Worm (Caenorhabditis elegans) whole organism, late embryonic: ENCODE data around the gene grd-2.
"Not testable (repeated sequence)": the region's sequence is repeated elsewhere in the genome, so short reads cannot be mapped to it uniquely, and the experiment has no call there.

Experiments used
- C38D4.7 ChIP-seq: fragments of 200-800 bp; sonication (Bioruptor generic); optimal IDR thresholded peaks from 2 replicates; lab custom pipeline; 2018; ENCODE audit warnings: mild to moderate bottlenecking, missing genetic modification characterization, moderate library complexity, missing compliant biosample characterization
- K02D7.2 ChIP-seq: sonication (generic microtip); optimal IDR thresholded peaks from 2 replicates; lab custom pipeline; 2017; ENCODE audit warnings: mild to moderate bottlenecking, missing genetic modification characterization, missing compliant biosample characterization
- K09A11.1 ChIP-seq: sonication (generic microtip); optimal IDR thresholded peaks from 2 replicates; lab custom pipeline; 2017; ENCODE audit warnings: antibody characterized with exemption, mild to moderate bottlenecking, missing genetic modification characterization, missing compliant biosample characterization; ENCODE audit not compliant: insufficient read depth
- Y22D7AL.16 ChIP-seq: sonication (generic microtip); optimal IDR thresholded peaks from 2 replicates; lab custom pipeline; 2016; ENCODE audit warnings: missing genetic modification characterization, missing compliant biosample characterization
- ceh-18 ChIP-seq: sonication (generic microtip); optimal IDR thresholded peaks from 2 replicates; lab custom pipeline; 2016; ENCODE audit warnings: missing genetic modification characterization, missing compliant biosample characterization
- ceh-2 ChIP-seq: sonication (generic microtip); optimal IDR thresholded peaks from 2 replicates; lab custom pipeline; 2016; ENCODE audit warnings: missing genotype, missing genetic modification characterization, missing compliant biosample characterization
- ceh-22 ChIP-seq: sonication (generic microtip); optimal IDR thresholded peaks from 2 replicates; lab custom pipeline; 2017; ENCODE audit warnings: missing biosample characterization, missing genetic modification characterization
- ceh-34 ChIP-seq: sonication (generic microtip); optimal IDR thresholded peaks from 2 replicates; lab custom pipeline; 2016; ENCODE audit warnings: mild to moderate bottlenecking, missing genetic modification characterization, missing compliant biosample characterization
- che-1 ChIP-seq: sonication (generic microtip); optimal IDR thresholded peaks from 2 replicates; lab custom pipeline; 2016; ENCODE audit warnings: mild to moderate bottlenecking, missing genetic modification characterization, missing compliant biosample characterization
- elt-4 ChIP-seq: sonication (generic microtip); optimal IDR thresholded peaks from 2 replicates; lab custom pipeline; 2016; ENCODE audit warnings: missing genetic modification characterization, missing compliant biosample characterization
- fkh-10 ChIP-seq: fragments of 150-350 bp; optimal IDR thresholded peaks from 2 replicates; lab custom pipeline; 2014; ENCODE audit warnings: missing biosample characterization, missing genetic modification reagents, missing genetic modification characterization
- gmeb-2 ChIP-seq: sonication (generic microtip); optimal IDR thresholded peaks from 2 replicates; lab custom pipeline; 2016; ENCODE audit warnings: missing genetic modification characterization, inconsistent platforms, missing compliant biosample characterization
- hlh-30 ChIP-seq: sonication (generic microtip); optimal IDR thresholded peaks from 2 replicates; lab custom pipeline; 2017; ENCODE audit warnings: antibody characterized with exemption, missing genetic modification characterization, missing compliant biosample characterization; ENCODE audit not compliant: insufficient read depth
- hlh-6 ChIP-seq: sonication (generic microtip); optimal IDR thresholded peaks from 2 replicates; lab custom pipeline; 2016; ENCODE audit warnings: missing genotype, missing genetic modification characterization, missing compliant biosample characterization
- hlh-8 ChIP-seq: sonication (generic microtip); optimal IDR thresholded peaks from 2 replicates; lab custom pipeline; 2016; ENCODE audit warnings: missing genotype, missing genetic modification characterization, missing compliant biosample characterization
- madf-2 ChIP-seq: sonication (generic microtip); optimal IDR thresholded peaks from 2 replicates; lab custom pipeline; 2017; ENCODE audit warnings: missing genetic modification characterization, missing compliant biosample characterization
- mec-3 ChIP-seq: sonication (generic microtip); optimal IDR thresholded peaks from 2 replicates; lab custom pipeline; 2016; ENCODE audit warnings: borderline replicate concordance, missing genetic modification characterization, missing compliant biosample characterization
- nhr-11 ChIP-seq: fragments of 150-350 bp; optimal IDR thresholded peaks from 2 replicates; lab custom pipeline; 2014; ENCODE audit warnings: missing biosample characterization, missing genetic modification characterization
- nhr-232 ChIP-seq: sonication (generic microtip); optimal IDR thresholded peaks from 2 replicates; lab custom pipeline; 2016; ENCODE audit warnings: missing genetic modification characterization, missing compliant biosample characterization
- odd-2 ChIP-seq: sonication (generic microtip); optimal IDR thresholded peaks from 2 replicates; lab custom pipeline; 2017; ENCODE audit warnings: antibody characterized with exemption, mild to moderate bottlenecking, missing genetic modification characterization, missing compliant biosample characterization
- pat-9 ChIP-seq: fragments of 200-800 bp; sonication (Bioruptor generic); optimal IDR thresholded peaks from 2 replicates; lab custom pipeline; 2018; ENCODE audit warnings: mild to moderate bottlenecking, missing genetic modification characterization, moderate library complexity, missing compliant biosample characterization
- pha-2 ChIP-seq: sonication (generic microtip); optimal IDR thresholded peaks from 2 replicates; lab custom pipeline; 2017; ENCODE audit warnings: mild to moderate bottlenecking, missing genetic modification characterization, missing compliant biosample characterization
- pha-4 ChIP-seq: fragments of 150-350 bp; optimal IDR thresholded peaks from 2 replicates; lab custom pipeline; 2018; ENCODE audit warnings: missing biosample characterization, missing genetic modification reagents, missing genetic modification characterization
- pros-1 ChIP-seq: fragments of 150-350 bp; optimal IDR thresholded peaks from 2 replicates; lab custom pipeline; 2014; ENCODE audit warnings: missing biosample characterization, missing genetic modification reagents, missing genetic modification characterization
- ref-2 ChIP-seq: sonication (generic microtip); optimal IDR thresholded peaks from 2 replicates; lab custom pipeline; 2016; ENCODE audit warnings: missing genetic modification characterization, missing compliant biosample characterization
- rnt-1 ChIP-seq: sonication (generic microtip); optimal IDR thresholded peaks from 2 replicates; lab custom pipeline; 2016; ENCODE audit warnings: missing genetic modification characterization, missing compliant biosample characterization
- sox-2 ChIP-seq: fragments of 200-800 bp; sonication (Bioruptor generic); IDR thresholded peaks from 2 replicates; pipeline ENCODE4 v1.3.6; 2022; ENCODE audit warnings: missing genetic modification reagents, missing genetic modification characterization, missing compliant biosample characterization
- syd-9 ChIP-seq: sonication (generic microtip); optimal IDR thresholded peaks from 2 replicates; lab custom pipeline; 2016; ENCODE audit warnings: mild to moderate bottlenecking, missing genetic modification characterization, moderate library complexity, missing compliant biosample characterization
- tbx-2 ChIP-seq: sonication (generic microtip); optimal IDR thresholded peaks from 2 replicates; lab custom pipeline; 2016; ENCODE audit warnings: missing genetic modification characterization, missing compliant biosample characterization
- ttx-3 ChIP-seq: sonication (generic microtip); optimal IDR thresholded peaks from 2 replicates; lab custom pipeline; 2016; ENCODE audit warnings: missing genetic modification reagents, missing genetic modification characterization, missing compliant biosample characterization
- unc-55 ChIP-seq: sonication (generic microtip); optimal IDR thresholded peaks from 2 replicates; lab custom pipeline; 2017; ENCODE audit warnings: missing biosample characterization, missing genetic modification reagents, missing genetic modification characterization
- unc-86 ChIP-seq: sonication (generic microtip); optimal IDR thresholded peaks from 2 replicates; lab custom pipeline; 2016; ENCODE audit warnings: missing genetic modification characterization, missing compliant biosample characterization

Gene grd-2

DNA sequence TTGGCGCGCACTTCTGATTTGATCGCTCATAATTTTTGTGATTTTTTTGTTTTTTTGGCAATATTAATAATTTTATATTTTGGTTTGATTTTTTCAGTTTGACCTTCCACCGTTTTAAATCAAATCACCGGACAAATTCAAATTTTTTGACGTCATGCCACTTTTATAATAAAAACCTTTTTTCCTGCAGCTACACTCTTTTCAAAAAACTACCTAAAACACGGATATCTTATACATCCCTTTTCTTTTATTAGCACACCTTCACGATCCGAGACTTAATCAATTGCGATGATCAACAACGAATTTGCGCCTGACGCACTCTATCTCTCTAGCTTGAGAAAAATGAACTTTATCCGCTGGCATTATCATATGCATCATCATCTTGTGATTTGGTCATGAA, at the start of gene grd-2:
grd-2 (plus strand) TSS at position 301 of the 400 bp plus-strand sequence.
- no peak for TF ChIP-seq ref-2 (tag; lab: Kevin White, UChicago)
- TF ChIP-seq che-1 (tag; lab: Kevin White, UChicago), result no peak
- no peak for TF ChIP-seq mec-3

DNA sequence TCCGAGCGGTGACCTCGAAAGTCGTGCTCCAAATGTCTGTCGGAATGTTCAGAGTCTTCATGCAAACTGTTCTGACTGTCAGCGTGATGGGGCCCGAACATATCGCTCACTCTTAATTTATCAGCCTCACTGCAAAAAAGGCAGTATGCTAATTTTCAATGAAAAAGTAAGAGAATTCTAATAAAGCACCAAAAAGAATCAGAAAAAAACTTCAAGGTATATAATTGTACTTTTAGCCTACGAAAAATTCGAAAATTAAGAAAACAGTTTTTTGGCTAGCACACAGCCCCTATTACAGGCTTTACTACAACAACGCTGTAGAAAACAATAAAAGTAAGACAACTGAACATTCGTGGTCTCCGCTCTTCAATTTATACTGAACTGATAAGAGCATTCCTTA, 47.8 kb upstream of the grd-2 start, which contains the start of gene F26F2.1:
F26F2.1 (minus strand) TSS at position 101 of the 400 bp plus-strand sequence.
- TF ChIP-seq pat-9, result no peak
- no peak for TF ChIP-seq C38D4.7 (GFP tag; lab: Kevin White, UChicago)
- no peak for TF ChIP-seq pros-1 (tag; lab: Kevin White, UChicago)
- no peak for TF ChIP-seq ref-2 (tag; lab: Kevin White, UChicago)
- TF ChIP-seq K02D7.2, result no peak
- TF ChIP-seq ceh-2 (tag; lab: Kevin White, UChicago), result no peak

DNA sequence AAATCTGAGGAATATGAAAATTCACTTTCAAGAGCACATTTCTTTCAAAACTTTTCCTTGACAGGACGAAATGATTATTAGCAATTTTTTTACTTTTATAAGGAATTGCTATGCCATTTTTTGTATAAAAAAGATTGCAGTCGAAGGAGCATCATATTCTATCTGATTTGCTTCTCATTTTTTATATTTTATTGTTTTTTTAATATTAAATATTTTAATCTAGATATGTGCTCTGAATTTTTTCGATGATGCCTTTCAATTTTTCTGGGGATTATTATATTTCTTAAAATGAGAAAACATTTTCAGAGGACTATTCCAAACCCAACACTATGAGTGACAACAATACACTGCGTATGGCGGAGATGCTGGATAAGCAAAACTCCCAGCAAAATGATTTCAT, 45.5 kb upstream of the grd-2 start, which contains the start of gene F26F2.13:
F26F2.13 (plus strand) TSS at position 301 of the 400 bp plus-strand sequence.
- not testable (repeated sequence) for TF ChIP-seq unc-55; ceh-18 (tag; lab: Kevin White, UChicago); hlh-8 (tag; lab: Kevin White, UChicago)

DNA sequence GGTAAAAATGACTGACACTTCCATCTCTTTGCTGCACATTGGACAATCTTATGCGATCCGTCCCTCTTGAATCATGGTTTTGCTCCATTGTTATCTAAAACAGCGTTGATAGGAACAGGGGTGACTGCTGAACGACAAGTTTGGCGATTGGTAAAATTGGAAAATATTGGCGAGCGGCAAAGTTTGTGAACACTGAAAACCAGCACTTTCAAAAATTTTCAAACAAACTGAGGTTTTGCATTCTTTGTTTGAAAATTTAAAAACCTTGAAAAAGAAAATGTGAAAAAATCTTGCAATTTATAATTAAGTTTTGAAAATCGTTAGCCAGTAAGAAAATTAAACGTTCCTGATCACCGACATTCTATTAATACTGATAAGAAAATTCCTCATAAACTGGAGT, 43.1 kb upstream of the grd-2 start, which contains the start of gene F26F2.3:
F26F2.3 (minus strand) TSS at position 101 of the 400 bp plus-strand sequence.
- no peak for TF ChIP-seq nhr-232 (tag; lab: Kevin White, UChicago)
- no peak for TF ChIP-seq ttx-3 (tag; lab: Kevin White, UChicago)
- TF ChIP-seq, all 69 proteins: peak for 0

DNA sequence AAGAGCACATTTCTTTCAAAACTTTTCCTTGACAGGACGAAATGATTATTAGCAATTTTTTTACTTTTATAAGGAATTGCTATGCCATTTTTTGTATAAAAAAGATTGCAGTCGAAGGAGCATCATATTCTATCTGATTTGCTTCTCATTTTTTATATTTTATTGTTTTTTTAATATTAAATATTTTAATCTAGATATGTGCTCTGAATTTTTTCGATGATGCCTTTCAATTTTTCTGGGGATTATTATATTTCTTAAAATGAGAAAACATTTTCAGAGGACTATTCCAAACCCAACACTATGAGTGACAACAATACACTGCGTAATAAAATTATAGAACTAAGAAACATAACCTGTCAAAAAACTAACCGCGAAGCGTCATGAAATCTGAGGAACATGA, 40.6 kb upstream of the grd-2 start, which contains the start of gene F26F2.4:
F26F2.4 (plus strand) TSS at position 301 of the 400 bp plus-strand sequence.
- TF ChIP-seq unc-86, tbx-2, ceh-22 (tag; lab: Kevin White, UChicago): not testable (repeated sequence)

DNA sequence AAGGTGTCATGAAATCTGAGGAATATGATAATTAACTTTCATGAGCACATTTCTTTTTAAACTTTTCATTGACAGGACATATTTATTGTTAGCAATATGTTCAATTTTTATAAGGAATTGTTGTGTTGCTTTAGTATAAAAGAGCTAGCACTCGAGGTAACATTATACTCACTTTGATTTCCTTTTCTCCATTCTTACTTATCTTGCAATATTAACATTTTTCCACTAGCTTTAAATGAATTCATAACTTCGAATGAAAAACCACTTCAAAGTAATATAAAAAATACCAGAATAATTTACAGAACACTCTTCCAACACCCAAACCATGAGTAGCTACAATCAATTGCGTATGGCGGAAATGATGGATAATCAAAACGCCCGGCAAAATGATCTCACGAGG, 36.2 kb upstream of the grd-2 start, which contains the start of gene F26F2.5:
F26F2.5 (plus strand) TSS at position 301 of the 400 bp plus-strand sequence.
- TF ChIP-seq rnt-1 (tag; lab: Kevin White, UChicago) (no peak), K09A11.1 (no peak), syd-9 (tag; lab: Kevin White, UChicago) (no peak), fkh-10 (GFP tag; lab: Kevin White, UChicago) (no peak), sox-2 (GFP tag; lab: Robert Waterston, UW) (no peak), elt-4 (no peak), ceh-34 (tag; lab: Kevin White, UChicago) (no peak), unc-55 (no peak), nhr-232 (tag; lab: Kevin White, UChicago) (no peak), pha-4 (no peak), madf-2 (no peak), pha-2 (tag; lab: Kevin White, UChicago) (no peak), hlh-30 (tag; lab: Kevin White, UChicago) (no peak), hlh-6 (no peak), odd-2 (no peak), pros-1 (tag; lab: Kevin White, UChicago) (no peak), nhr-11 (tag; lab: Kevin White, UChicago) (no peak), mec-3 (no peak), Y22D7AL.16 (tag; lab: Kevin White, UChicago) (no peak), gmeb-2 (tag; lab: Kevin White, UChicago) (no peak)
